Worm (Caenorhabditis elegans) whole organism, L2 larva: Measurements from ENCODE around the gene srr-9.

Experiments used
- ceh-82 ChIP-seq: fragments of 150-350 bp; optimal IDR thresholded peaks from 2 replicates; lab custom pipeline; 2014; ENCODE audit warnings: missing biosample characterization, missing genetic modification characterization
- elt-3 ChIP-seq: sonication (generic microtip); optimal IDR thresholded peaks from 2 replicates; lab custom pipeline; 2017; ENCODE audit warnings: missing biosample characterization, missing genetic modification characterization
- lin-13 ChIP-seq: fragments of 150-350 bp; optimal IDR thresholded peaks from 2 replicates; lab custom pipeline; 2014; ENCODE audit warnings: missing biosample characterization, missing genetic modification reagents, missing genetic modification characterization
- skn-1 ChIP-seq: sonication (generic microtip); optimal IDR thresholded peaks from 2 replicates; lab custom pipeline; 2017; ENCODE audit warnings: missing biosample characterization, missing genetic modification characterization
- unc-39 ChIP-seq: fragments of 150-350 bp; optimal IDR thresholded peaks from 2 replicates; lab custom pipeline; 2014; ENCODE audit warnings: missing biosample characterization, missing genetic modification characterization
- ztf-11 ChIP-seq: sonication (generic microtip); optimal IDR thresholded peaks from 2 replicates; lab custom pipeline; 2017; ENCODE audit warnings: missing biosample characterization, missing genetic modification characterization

DNA sequence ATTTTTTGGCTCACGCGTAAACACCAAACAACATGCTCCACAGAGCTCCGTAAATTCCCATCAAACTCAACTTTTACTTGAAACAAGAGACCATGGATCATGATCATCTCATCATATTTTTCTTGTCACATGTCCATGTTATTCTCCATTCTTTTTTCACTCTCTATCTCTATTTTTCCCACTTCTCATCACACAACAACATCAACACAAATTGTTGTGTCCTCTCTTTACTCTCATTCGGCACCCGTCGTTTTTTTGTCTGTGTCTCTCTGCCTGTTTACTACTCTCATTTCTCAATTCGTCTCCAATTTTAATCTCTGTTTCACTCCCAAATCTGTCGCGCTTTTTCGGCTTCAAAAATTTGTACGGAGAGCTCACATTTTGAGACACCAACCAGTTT, 21.5 kb downstream of the srr-9 start:
- TF ChIP-seq skn-1 (tag; lab: Kevin White, UChicago) (no peak), ztf-11 (no peak), ceh-82 (tag; lab: Kevin White, UChicago) (no peak), elt-3 (tag; lab: Kevin White, UChicago) (no peak), unc-39 (tag; lab: Kevin White, UChicago) (no peak), lin-13 (GFP tag; lab: Kevin White, UChicago) (peak; percentile 26)
